Worm (Caenorhabditis elegans) whole organism, L1 larva: ENCODE results near the gene ptr-20.

ENCODE experiments used
- C04F5.9 ChIP-seq: sonication (generic microtip); optimal IDR thresholded peaks from 2 replicates; lab custom pipeline; 2016; ENCODE audit warnings: missing genetic modification characterization, missing compliant biosample characterization
- C16A3.4 ChIP-seq: fragments of 150-350 bp; optimal IDR thresholded peaks from 2 replicates; lab custom pipeline; 2014; ENCODE audit warnings: missing biosample characterization, missing genetic modification characterization
- F16B12.6 ChIP-seq: fragments of 150-350 bp; optimal IDR thresholded peaks from 2 replicates; lab custom pipeline; 2014; ENCODE audit warnings: missing biosample characterization, missing genetic modification characterization
- Y116A8C.19 ChIP-seq: sonication (generic microtip); optimal IDR thresholded peaks from 2 replicates; lab custom pipeline; 2016; ENCODE audit warnings: missing compliant biosample characterization, missing genetic modification characterization, borderline replicate concordance
- aha-1 ChIP-seq: fragments of 150-350 bp; optimal IDR thresholded peaks from 2 replicates; lab custom pipeline; 2014; ENCODE audit warnings: missing biosample characterization, missing genetic modification characterization
- ceh-63 ChIP-seq: fragments of 200-800 bp; sonication (Bioruptor generic); optimal IDR thresholded peaks from 2 replicates; lab custom pipeline; 2018; ENCODE audit warnings: mild to moderate bottlenecking, missing genetic modification characterization, missing compliant biosample characterization
- ceh-8 ChIP-seq: fragments of 200-800 bp; sonication (Bioruptor generic); optimal IDR thresholded peaks from 2 replicates; lab custom pipeline; 2018; ENCODE audit warnings: mild to moderate bottlenecking, missing genetic modification characterization, moderate library complexity, missing compliant biosample characterization
- ceh-82 ChIP-seq, 3 experiments: fragments of 150-350 bp in 1 of 3; sonication (generic microtip) in 2 of 3; optimal IDR thresholded peaks; 2 replicates each; lab custom pipeline; 2014 to 2017; ENCODE audit warnings: missing biosample characterization in 3 of 3, missing genetic modification characterization in 3 of 3
- ceh-88 ChIP-seq: fragments of 200-800 bp; sonication (Bioruptor generic); IDR thresholded peaks from 2 replicates; pipeline ENCODE4 v1.3.6; 2022; ENCODE audit warnings: missing genetic modification characterization, missing compliant biosample characterization
- ces-1 ChIP-seq: fragments of 150-350 bp; optimal IDR thresholded peaks from 2 replicates; lab custom pipeline; 2014; ENCODE audit warnings: missing biosample characterization, missing genetic modification reagents, missing genetic modification characterization
- dpl-1 ChIP-seq, 3 experiments: fragments of 150-350 bp in 2 of 3; sonication (generic microtip) in 1 of 3; optimal IDR thresholded peaks; 2 replicates each; lab custom pipeline; 2014 to 2017; ENCODE audit warnings: missing biosample characterization in 3 of 3, missing genetic modification characterization in 3 of 3, missing genetic modification reagents in 3 of 3
- dsc-1 ChIP-seq: sonication (generic microtip); optimal IDR thresholded peaks from 2 replicates; lab custom pipeline; 2016; ENCODE audit warnings: mild to moderate bottlenecking, missing genetic modification characterization, missing compliant biosample characterization
- efl-1 ChIP-seq, 4 experiments: fragments of 150-350 bp; optimal IDR thresholded peaks in 3 of 4; peaks in 1 of 4; 1 replicate in 1 of 4; 2 replicates in 3 of 4; lab custom pipeline; 2014; ENCODE audit warnings: missing biosample characterization in 2 of 4, missing genetic modification characterization in 2 of 4, missing genetic modification reagents in 2 of 4
- efl-3 ChIP-seq: fragments of 200-800 bp; sonication (Bioruptor generic); optimal IDR thresholded peaks from 2 replicates; lab custom pipeline; 2018; ENCODE audit warnings: mild to moderate bottlenecking, missing genetic modification characterization, missing compliant biosample characterization
- elt-2 ChIP-seq: sonication (generic microtip); optimal IDR thresholded peaks from 2 replicates; lab custom pipeline; 2016; ENCODE audit warnings: missing genetic modification characterization, mild to moderate bottlenecking, inconsistent platforms, missing compliant biosample characterization, missing genetic modification reagents
- elt-3 ChIP-seq, 6 experiments: fragments of 150-350 bp in 1 of 6; sonication (generic microtip); optimal IDR thresholded peaks; 2 replicates each; lab custom pipeline; 2017 to 2018; ENCODE audit warnings: missing biosample characterization in 6 of 6, missing genetic modification characterization in 6 of 6, inconsistent platforms in 1 of 6
- fkh-8 ChIP-seq: sonication (generic microtip); optimal IDR thresholded peaks from 2 replicates; lab custom pipeline; 2016; ENCODE audit warnings: mild to moderate bottlenecking, missing genetic modification characterization, missing compliant biosample characterization
- hlh-17 ChIP-seq: fragments of 200-800 bp; sonication (Bioruptor generic); optimal IDR thresholded peaks from 2 replicates; lab custom pipeline; 2018; ENCODE audit warnings: missing genetic modification characterization, mild to moderate bottlenecking, missing compliant biosample characterization, moderate library complexity, borderline replicate concordance
- hlh-4 ChIP-seq: sonication (generic microtip); optimal IDR thresholded peaks from 2 replicates; lab custom pipeline; 2016; ENCODE audit warnings: mild to moderate bottlenecking, missing genetic modification characterization, missing compliant biosample characterization
- irx-1 ChIP-seq: sonication (generic microtip); optimal IDR thresholded peaks from 2 replicates; lab custom pipeline; 2016; ENCODE audit warnings: missing genetic modification characterization, missing compliant biosample characterization
- isw-1 ChIP-seq: fragments of 200-800 bp; sonication (Bioruptor generic); IDR thresholded peaks from 2 replicates; pipeline ENCODE4 v1.3.6; 2022; ENCODE audit warnings: missing genetic modification characterization, missing compliant biosample characterization
- jun-1 ChIP-seq: fragments of 150-350 bp; optimal IDR thresholded peaks from 2 replicates; lab custom pipeline; 2014; ENCODE audit warnings: missing biosample characterization, missing genetic modification reagents, missing genetic modification characterization
- lin-13 ChIP-seq: fragments of 150-350 bp; optimal IDR thresholded peaks from 2 replicates; lab custom pipeline; 2014; ENCODE audit warnings: missing biosample characterization, missing genetic modification reagents, missing genetic modification characterization
- lin-14 ChIP-seq: fragments of 200-800 bp; sonication (Bioruptor generic); optimal IDR thresholded peaks from 2 replicates; lab custom pipeline; 2018; ENCODE audit warnings: mild to moderate bottlenecking, missing genetic modification characterization, moderate library complexity, missing compliant biosample characterization
- lin-15B ChIP-seq: fragments of 150-350 bp; sonication (generic microtip); optimal IDR thresholded peaks from 3 replicates; lab custom pipeline; 2014; ENCODE audit warnings: missing biosample characterization, missing genetic modification characterization
- lir-3 ChIP-seq: sonication (generic microtip); optimal IDR thresholded peaks from 2 replicates; lab custom pipeline; 2016; ENCODE audit warnings: mild to moderate bottlenecking, missing genetic modification characterization, moderate library complexity, missing compliant biosample characterization; ENCODE audit not compliant: poor library complexity
- mdl-1 ChIP-seq, 2 experiments: fragments of 150-350 bp; optimal IDR thresholded peaks; 2 replicates each; lab custom pipeline; 2014 to 2017; ENCODE audit warnings: missing biosample characterization in 2 of 2, missing genetic modification characterization in 2 of 2, inconsistent platforms in 1 of 2
- mep-1 ChIP-seq: fragments of 150-350 bp; optimal IDR thresholded peaks from 2 replicates; lab custom pipeline; 2014; ENCODE audit warnings: missing biosample characterization, missing genetic modification characterization
- nhr-11 ChIP-seq: fragments of 150-350 bp; optimal IDR thresholded peaks from 2 replicates; lab custom pipeline; 2014; ENCODE audit warnings: missing biosample characterization, missing genetic modification characterization
- nhr-12 ChIP-seq: sonication (generic microtip); optimal IDR thresholded peaks from 2 replicates; lab custom pipeline; 2017; ENCODE audit warnings: missing biosample characterization, missing genetic modification characterization
- nhr-19 ChIP-seq: fragments of 200-800 bp; sonication (Bioruptor generic); conservative IDR thresholded peaks from 2 replicates; pipeline ENCODE4 v1.3.6; 2022; ENCODE audit warnings: missing genetic modification characterization, missing compliant biosample characterization
- nhr-20 ChIP-seq: sonication (generic microtip); optimal IDR thresholded peaks from 2 replicates; lab custom pipeline; 2016; ENCODE audit warnings: mild to moderate bottlenecking, missing genetic modification characterization, missing compliant biosample characterization
- nhr-47 ChIP-seq: sonication (generic microtip); optimal IDR thresholded peaks from 2 replicates; lab custom pipeline; 2016; ENCODE audit warnings: mild to moderate bottlenecking, missing genetic modification characterization, moderate library complexity, missing compliant biosample characterization
- nhr-84 ChIP-seq: sonication (generic microtip); optimal IDR thresholded peaks from 2 replicates; lab custom pipeline; 2017; ENCODE audit warnings: missing biosample characterization, missing genetic modification characterization
- nhr-90 ChIP-seq: sonication (generic microtip); optimal IDR thresholded peaks from 2 replicates; lab custom pipeline; 2016; ENCODE audit warnings: mild to moderate bottlenecking, missing genetic modification characterization, missing compliant biosample characterization; ENCODE audit not compliant: poor library complexity
- pag-3 ChIP-seq: sonication (generic microtip); optimal IDR thresholded peaks from 2 replicates; lab custom pipeline; 2017; ENCODE audit warnings: missing genetic modification characterization, mild to moderate bottlenecking, missing compliant biosample characterization, antibody characterized with exemption, borderline replicate concordance; ENCODE audit not compliant: insufficient read depth
- pqm-1 ChIP-seq: sonication (generic microtip); optimal IDR thresholded peaks from 3 replicates; lab custom pipeline; 2017; ENCODE audit warnings: missing biosample characterization, missing genetic modification characterization
- rnt-1 ChIP-seq: sonication (generic microtip); optimal IDR thresholded peaks from 2 replicates; lab custom pipeline; 2016; ENCODE audit warnings: mild to moderate bottlenecking, missing genetic modification characterization, moderate library complexity, missing compliant biosample characterization
- skn-1 ChIP-seq: fragments of 150-350 bp; optimal IDR thresholded peaks from 2 replicates; lab custom pipeline; 2014; ENCODE audit warnings: missing biosample characterization, missing genetic modification characterization
- snpc-4 ChIP-seq: fragments of 150-350 bp; optimal IDR thresholded peaks from 2 replicates; lab custom pipeline; 2014; ENCODE audit warnings: missing biosample characterization, missing genetic modification characterization
- snu-23 ChIP-seq: sonication (generic microtip); optimal IDR thresholded peaks from 2 replicates; lab custom pipeline; 2016; ENCODE audit warnings: missing genetic modification characterization, missing compliant biosample characterization
- sox-4 ChIP-seq: sonication (generic microtip); optimal IDR thresholded peaks from 2 replicates; lab custom pipeline; 2016; ENCODE audit warnings: missing genetic modification characterization, missing compliant biosample characterization
- sup-37 ChIP-seq: fragments of 200-800 bp; sonication (Bioruptor generic); optimal IDR thresholded peaks from 2 replicates; lab custom pipeline; 2018; ENCODE audit warnings: mild to moderate bottlenecking, missing genetic modification characterization, missing compliant biosample characterization
- swsn-7 ChIP-seq: sonication (generic microtip); optimal IDR thresholded peaks from 2 replicates; lab custom pipeline; 2016; ENCODE audit warnings: missing genetic modification characterization, missing compliant biosample characterization
- tbx-2 ChIP-seq: sonication (generic microtip); optimal IDR thresholded peaks from 2 replicates; lab custom pipeline; 2016; ENCODE audit warnings: missing genetic modification characterization, missing compliant biosample characterization
- tlp-1 ChIP-seq: fragments of 150-350 bp; optimal IDR thresholded peaks from 2 replicates; lab custom pipeline; 2014; ENCODE audit warnings: missing biosample characterization, missing genetic modification characterization
- unc-130 ChIP-seq: fragments of 150-350 bp; optimal IDR thresholded peaks from 2 replicates; lab custom pipeline; 2017; ENCODE audit warnings: missing biosample characterization, missing genetic modification characterization, inconsistent platforms
- unc-62 ChIP-seq: fragments of 150-350 bp; optimal IDR thresholded peaks from 2 replicates; lab custom pipeline; 2014; ENCODE audit warnings: missing biosample characterization, missing genetic modification reagents, missing genetic modification characterization
- unc-86 ChIP-seq: sonication (generic microtip); optimal IDR thresholded peaks from 2 replicates; lab custom pipeline; 2016; ENCODE audit warnings: missing genetic modification characterization, missing compliant biosample characterization
- vab-15 ChIP-seq: sonication (generic microtip); optimal IDR thresholded peaks from 2 replicates; lab custom pipeline; 2017; ENCODE audit warnings: missing genotype, mild to moderate bottlenecking, missing genetic modification characterization, missing compliant biosample characterization
- zag-1 ChIP-seq: fragments of 150-350 bp; optimal IDR thresholded peaks from 2 replicates; lab custom pipeline; 2014; ENCODE audit warnings: missing biosample characterization, missing genetic modification characterization
- ztf-4 ChIP-seq: fragments of 150-350 bp; optimal IDR thresholded peaks from 2 replicates; lab custom pipeline; 2014; ENCODE audit warnings: missing biosample characterization, missing genetic modification characterization

ptr-20 gene

ce11 chrII:15205346-15205745 lies 47.4 kb downstream of the ptr-20 start:
- TF ChIP-seq mdl-1 (tag; optimal IDR thresholded peaks at IDR 0.05; lab: Kevin White, UChicago), result peak in 1 of 2 experiments; percentile 83
- TF ChIP-seq F16B12.6 (tag; lab: Kevin White, UChicago), result no peak
- TF ChIP-seq unc-86, result no peak
- TF ChIP-seq nhr-47 (tag; lab: Kevin White, UChicago), result peak; percentile 38
- TF ChIP-seq ztf-4 (tag; lab: Kevin White, UChicago), result no peak
- TF ChIP-seq tbx-2 (tag; lab: Kevin White, UChicago), result peak; percentile 76
- TF ChIP-seq snu-23, result peak; percentile 84
- no peak for TF ChIP-seq C04F5.9 (tag; lab: Kevin White, UChicago)
- TF ChIP-seq hlh-17 (GFP tag; lab: Kevin White, UChicago), result no peak
- TF ChIP-seq nhr-19 (GFP tag; lab: Robert Waterston, UW), result peak; percentile 56
- no peak for TF ChIP-seq unc-62 (GFP tag; lab: Kevin White, UChicago)
- TF ChIP-seq fkh-8 (tag; lab: Kevin White, UChicago), result no peak
- TF ChIP-seq dsc-1 (tag; lab: Kevin White, UChicago), result no peak
- no peak for TF ChIP-seq lin-15B (tag; lab: Kevin White, UChicago)
- TF ChIP-seq ceh-88 (GFP tag; lab: Robert Waterston, UW), result no peak
- TF ChIP-seq pqm-1 (tag; lab: Kevin White, UChicago), result no peak
- no peak for TF ChIP-seq zag-1
- TF ChIP-seq efl-1 (optimal IDR thresholded peaks at IDR 0.05; lab: Kevin White, UChicago), result peak; percentile 20 to 21
- TF ChIP-seq efl-1 (GFP tag; optimal IDR thresholded peaks at IDR 0.05 in 1 of 2; lab: Kevin White, UChicago), result peak; percentile 29
- TF ChIP-seq lir-3 (tag; lab: Kevin White, UChicago), result peak; percentile 76
- TF ChIP-seq unc-130 (tag; lab: Kevin White, UChicago), result peak; percentile 18
- no peak for TF ChIP-seq ceh-82 (tag; optimal IDR thresholded peaks at IDR 0.05; lab: Kevin White, UChicago)
- TF ChIP-seq irx-1 (tag; lab: Kevin White, UChicago), result no peak
- no peak for TF ChIP-seq isw-1 (GFP tag; lab: Robert Waterston, UW)
- TF ChIP-seq skn-1 (tag; lab: Kevin White, UChicago), result no peak
- TF ChIP-seq hlh-4, result no peak
- no peak for TF ChIP-seq nhr-84 (tag; lab: Kevin White, UChicago)
- TF ChIP-seq sox-4 (tag; lab: Kevin White, UChicago), result no peak
- TF ChIP-seq ces-1 (GFP tag; lab: Kevin White, UChicago), result no peak
- no peak for TF ChIP-seq nhr-12 (tag; lab: Kevin White, UChicago)
- TF ChIP-seq vab-15 (tag; lab: Kevin White, UChicago), result peak; percentile 62
- TF ChIP-seq efl-3 (GFP tag; lab: Kevin White, UChicago), result no peak
- TF ChIP-seq tlp-1 (tag; lab: Kevin White, UChicago), result no peak
- no peak for TF ChIP-seq lin-13 (GFP tag; lab: Kevin White, UChicago)
- TF ChIP-seq lin-14 (GFP tag; lab: Kevin White, UChicago), result peak; percentile 81
- TF ChIP-seq C16A3.4 (tag; lab: Kevin White, UChicago), result no peak
- peak; percentile 80 for TF ChIP-seq nhr-20 (tag; lab: Kevin White, UChicago)
- TF ChIP-seq sup-37, result no peak
- TF ChIP-seq jun-1 (tag; lab: Kevin White, UChicago), result no peak
- no peak for TF ChIP-seq Y116A8C.19 (tag; lab: Kevin White, UChicago)
- TF ChIP-seq elt-2, result no peak
- no peak for TF ChIP-seq snpc-4 (tag; lab: Kevin White, UChicago)
- TF ChIP-seq ceh-63, result no peak
- no peak for TF ChIP-seq ceh-8 (GFP tag; lab: Kevin White, UChicago)
- peak in 2 of 3 experiments; percentile 23 to 56 for TF ChIP-seq dpl-1 (GFP tag; optimal IDR thresholded peaks at IDR 0.05; lab: Kevin White, UChicago)
- peak; percentile 36 for TF ChIP-seq rnt-1 (tag; lab: Kevin White, UChicago)
- TF ChIP-seq aha-1, result no peak
- peak; percentile 56 for TF ChIP-seq nhr-90 (tag; lab: Kevin White, UChicago)
- peak in 3 of 6 experiments; percentile 57 to 81 (median 80) for TF ChIP-seq elt-3 (tag; optimal IDR thresholded peaks at IDR 0.05; lab: Kevin White, UChicago)
- no peak for TF ChIP-seq swsn-7
- TF ChIP-seq nhr-11 (tag; lab: Kevin White, UChicago), result no peak
- TF ChIP-seq mep-1 (tag; lab: Kevin White, UChicago), result no peak
- no peak for TF ChIP-seq pag-3 (tag; lab: Kevin White, UChicago)
